Fruit fly (Drosophila melanogaster): ENCODE data around the gene Caper.

The Caper gene

dm6 chr2L:7032517-7032951 lies at the start of gene Caper, which contains the start of gene Rab30:
Gene Caper (plus strand): TSS chr2L:7032721.
Gene Rab30 (minus strand): TSS chr2L:7032606.
- peak; percentile 80 for TF ChIP-seq CG17801 (GFP tag; optimal IDR thresholded peaks at IDR 0.05; ENCODE audit: partially characterized antibody)

dm6 chr2L:6991085-6991484 lies 41.4 kb upstream of the Caper start:
- no peak for TF ChIP-seq CG17801 (GFP tag; optimal IDR thresholded peaks at IDR 0.05; ENCODE audit: partially characterized antibody)

- TF ChIP-seq CG17801 (GFP tag; optimal IDR thresholded peaks at IDR 0.05; ENCODE audit: partially characterized antibody): no peak
These were observed 33.8 kb upstream of the Caper start for dm6 chr2L:6998736-6999135.

DNA sequence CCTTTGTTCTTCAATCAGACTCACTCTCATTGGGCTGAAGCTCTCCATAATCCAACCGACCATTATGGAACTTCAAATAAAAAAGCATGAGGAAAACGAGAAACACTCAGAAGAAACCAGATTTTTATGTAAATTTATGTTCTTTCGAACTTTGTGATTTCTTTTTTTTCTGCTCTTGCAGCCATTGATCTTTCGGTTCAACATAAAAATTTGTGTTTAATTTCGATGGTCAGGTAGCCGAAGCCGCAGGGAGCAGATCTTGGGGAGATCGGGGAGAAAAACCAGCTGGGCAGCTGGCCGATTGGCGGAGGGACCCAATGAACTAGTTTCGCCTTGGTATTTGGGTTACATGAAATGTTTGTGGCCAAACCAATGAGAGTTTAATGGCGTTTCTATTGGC lies 28.2 kb upstream of the Caper start:
- no peak for TF ChIP-seq CG17801 (GFP tag; optimal IDR thresholded peaks at IDR 0.05; ENCODE audit: partially characterized antibody)

DNA sequence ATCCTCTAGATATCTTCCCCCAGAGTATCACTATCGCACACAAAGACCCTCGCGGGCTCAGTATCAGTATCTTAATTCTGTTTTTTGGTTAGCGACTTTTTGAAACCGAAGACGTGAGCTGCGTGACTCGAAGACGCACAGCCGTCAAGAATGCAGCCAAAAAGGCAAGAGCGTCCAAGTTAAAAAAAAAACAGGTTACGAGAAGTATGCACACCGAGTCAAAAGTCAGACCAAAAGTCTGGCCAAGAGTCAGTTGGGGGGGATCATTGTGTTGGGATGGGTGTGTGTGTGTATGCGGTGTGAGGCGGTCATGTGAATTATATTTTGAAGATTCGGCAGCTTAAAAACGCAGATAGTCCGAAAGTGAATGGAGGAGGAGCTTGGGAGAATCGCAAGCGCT lies 27.0 kb upstream of the Caper start:
- TF ChIP-seq CG17801 (GFP tag; optimal IDR thresholded peaks at IDR 0.05; ENCODE audit: partially characterized antibody): no peak

- TF ChIP-seq CG17801 (GFP tag; optimal IDR thresholded peaks at IDR 0.05; ENCODE audit: partially characterized antibody): no peak
These were observed 25.0 kb upstream of the Caper start for dm6 chr2L:7007564-7007963.

DNA sequence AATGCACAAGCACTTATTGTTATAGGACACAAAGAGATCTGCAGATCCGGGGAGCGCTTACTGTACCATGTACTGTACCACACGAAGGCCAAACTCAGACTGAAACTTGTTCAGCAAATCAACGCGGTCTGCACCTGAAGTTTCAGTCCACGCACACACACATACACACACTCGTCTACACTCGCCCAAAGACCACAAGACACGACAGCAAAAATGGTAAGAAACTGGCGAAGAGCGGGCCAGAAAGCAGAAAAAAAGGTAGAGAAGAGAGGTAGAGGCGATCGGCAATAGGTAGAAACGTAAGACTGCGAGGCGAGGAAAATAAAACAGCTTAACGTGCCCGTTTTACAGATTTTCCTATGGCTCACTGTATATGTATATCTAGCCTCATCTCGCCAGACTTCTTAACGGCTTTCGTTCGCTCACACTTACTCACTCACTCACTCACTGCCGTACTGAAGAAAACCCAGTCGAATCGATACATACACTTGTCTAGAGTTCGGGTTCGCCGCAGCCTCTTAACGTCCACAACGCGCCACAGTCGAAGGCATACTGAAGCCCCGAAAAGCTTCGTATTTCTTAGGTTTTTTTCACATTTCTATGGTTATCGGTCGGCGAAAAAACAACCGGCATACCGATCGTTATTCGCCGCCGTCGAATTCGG lies 22.6 kb upstream of the Caper start, which contains the start of gene uif:
Gene uif, minus strand, starts transcription at position 553 of the 664 bp plus-strand sequence.
- TF ChIP-seq CG17801 (GFP tag; optimal IDR thresholded peaks at IDR 0.05; ENCODE audit: partially characterized antibody): no peak

- no peak for TF ChIP-seq CG17801 (GFP tag; optimal IDR thresholded peaks at IDR 0.05; ENCODE audit: partially characterized antibody)
These were observed 22.0 kb upstream of the Caper start for dm6 chr2L:7010513-7010912.

- TF ChIP-seq CG17801 (GFP tag; optimal IDR thresholded peaks at IDR 0.05; ENCODE audit: partially characterized antibody): no peak
These were observed 20.6 kb upstream of the Caper start, which contains the start of gene CG43321 for dm6 chr2L:7011962-7012361. Gene CG43321 (plus strand): TSS chr2L:7012262.

DNA sequence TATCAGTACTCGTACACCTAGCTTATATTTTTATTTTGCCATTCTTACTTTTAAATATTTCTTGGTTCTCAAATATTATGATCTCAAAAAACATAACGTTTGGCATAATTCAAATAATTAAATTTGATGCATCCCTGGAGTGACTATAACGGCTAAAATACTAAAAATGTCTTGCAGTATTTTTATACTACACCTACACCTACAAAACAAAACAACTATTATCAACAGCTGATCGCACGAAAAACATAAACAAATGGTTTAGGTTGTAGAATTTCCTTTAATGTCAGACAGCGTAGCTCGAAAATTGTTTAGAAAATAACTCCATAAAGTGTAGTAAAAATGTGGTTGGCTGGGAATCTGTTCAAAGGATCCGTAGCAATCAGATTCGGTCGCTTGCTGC lies 19.4 kb upstream of the Caper start, which contains the start of gene CG43322:
Gene CG43322, plus strand, starts transcription at position 240 of the 400 bp plus-strand sequence.
- TF ChIP-seq CG17801 (GFP tag; optimal IDR thresholded peaks at IDR 0.05; ENCODE audit: partially characterized antibody): no peak

dm6 chr2L:7021382-7021781 lies 11.1 kb upstream of the Caper start, which contains the start of gene Pcp:
Gene Pcp (plus strand): TSS chr2L:7021682.
- no peak for TF ChIP-seq CG17801 (GFP tag; optimal IDR thresholded peaks at IDR 0.05; ENCODE audit: partially characterized antibody)

- TF ChIP-seq CG17801 (GFP tag; optimal IDR thresholded peaks at IDR 0.05; ENCODE audit: partially characterized antibody): no peak
These were observed 8.8 kb upstream of the Caper start, which contains the start of gene Gart for dm6 chr2L:7023614-7024259. Gene Gart (minus strand): TSS chr2L:7023898.

- TF ChIP-seq CG17801 (GFP tag; optimal IDR thresholded peaks at IDR 0.05; ENCODE audit: partially characterized antibody): no peak
These were observed 7.3 kb upstream of the Caper start for dm6 chr2L:7025247-7025646.

- TF ChIP-seq CG17801 (GFP tag; optimal IDR thresholded peaks at IDR 0.05; ENCODE audit: partially characterized antibody): no peak
These were observed 6.2 kb upstream of the Caper start for dm6 chr2L:7026308-7026707.

dm6 chr2L:7026988-7027908 lies 5.3 kb upstream of the Caper start, which contains the start of the genes CG31908 and MME1:
Gene CG31908 (minus strand): TSS chr2L:7027389.
Gene MME1 (plus strand): TSS chr2L:7027526.
- peak; percentile 42 for TF ChIP-seq CG17801 (GFP tag; optimal IDR thresholded peaks at IDR 0.05; ENCODE audit: partially characterized antibody)
